Worm (Caenorhabditis elegans) whole organism, late embryonic: ENCODE measurements around the gene Y38E10A.33.

Source experiments
- F13H6.1 ChIP-seq: sonication (generic microtip); optimal IDR thresholded peaks from 2 replicates; lab custom pipeline; 2016; ENCODE audit warnings: missing genetic modification characterization, missing compliant biosample characterization
- che-1 ChIP-seq: sonication (generic microtip); optimal IDR thresholded peaks from 2 replicates; lab custom pipeline; 2016; ENCODE audit warnings: mild to moderate bottlenecking, missing genetic modification characterization, missing compliant biosample characterization
- hlh-30 ChIP-seq: sonication (generic microtip); optimal IDR thresholded peaks from 2 replicates; lab custom pipeline; 2017; ENCODE audit warnings: antibody characterized with exemption, missing genetic modification characterization, missing compliant biosample characterization; ENCODE audit not compliant: insufficient read depth

DNA sequence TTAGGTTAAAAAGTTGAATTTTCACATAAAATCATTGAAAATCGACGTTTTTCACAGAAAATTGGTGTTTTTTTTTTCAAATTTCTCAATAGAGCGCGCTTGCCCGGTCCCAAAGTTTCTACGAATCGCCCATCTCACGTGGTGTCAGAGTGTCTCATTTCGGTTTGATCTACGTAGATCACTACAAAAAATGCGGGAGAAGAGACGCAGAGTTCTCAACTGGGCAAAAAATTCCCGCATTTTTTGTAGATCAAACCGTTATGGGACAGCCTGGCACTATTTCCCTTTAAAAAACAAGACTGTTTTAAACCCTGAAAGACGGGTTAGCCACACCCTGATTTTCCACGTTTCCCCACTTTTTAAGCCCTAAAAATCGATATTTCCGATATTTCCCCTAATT, 7.6 kb downstream of the Y38E10A.33 start:
- TF ChIP-seq hlh-30 (tag; lab: Kevin White, UChicago) (no peak), F13H6.1 (no peak), che-1 (tag; lab: Kevin White, UChicago) (no peak)
